Worm (Caenorhabditis elegans): ENCODE measurements around the gene npp-24.

Gene npp-24

DNA sequence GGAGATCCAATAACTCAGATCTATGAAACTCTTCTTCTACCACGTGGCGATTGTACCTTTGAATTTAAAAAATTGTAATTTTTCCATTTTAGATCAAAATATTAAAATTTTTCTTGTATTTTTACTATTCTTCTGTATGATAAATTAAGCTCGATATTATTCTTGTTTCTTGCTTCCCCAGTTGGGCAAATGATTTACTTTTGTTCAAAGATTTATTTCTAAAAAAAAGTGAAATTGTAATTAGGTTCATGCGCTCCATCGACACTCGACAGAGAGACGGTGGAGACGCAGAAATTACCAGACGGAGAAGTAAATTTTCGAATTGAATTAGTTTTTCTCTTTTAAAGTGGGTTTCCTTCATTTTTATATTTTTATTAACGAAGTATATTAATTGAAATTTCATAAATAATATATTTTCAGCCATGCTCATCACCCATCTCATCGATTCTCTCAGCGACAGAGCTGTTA, at the start of gene npp-24:
npp-24 (plus strand) TSS at position 51 of the 468 bp plus-strand sequence.
- TF ChIP-seq unc-62 (GFP tag; optimal IDR thresholded peaks at IDR 0.05), result no peak

DNA sequence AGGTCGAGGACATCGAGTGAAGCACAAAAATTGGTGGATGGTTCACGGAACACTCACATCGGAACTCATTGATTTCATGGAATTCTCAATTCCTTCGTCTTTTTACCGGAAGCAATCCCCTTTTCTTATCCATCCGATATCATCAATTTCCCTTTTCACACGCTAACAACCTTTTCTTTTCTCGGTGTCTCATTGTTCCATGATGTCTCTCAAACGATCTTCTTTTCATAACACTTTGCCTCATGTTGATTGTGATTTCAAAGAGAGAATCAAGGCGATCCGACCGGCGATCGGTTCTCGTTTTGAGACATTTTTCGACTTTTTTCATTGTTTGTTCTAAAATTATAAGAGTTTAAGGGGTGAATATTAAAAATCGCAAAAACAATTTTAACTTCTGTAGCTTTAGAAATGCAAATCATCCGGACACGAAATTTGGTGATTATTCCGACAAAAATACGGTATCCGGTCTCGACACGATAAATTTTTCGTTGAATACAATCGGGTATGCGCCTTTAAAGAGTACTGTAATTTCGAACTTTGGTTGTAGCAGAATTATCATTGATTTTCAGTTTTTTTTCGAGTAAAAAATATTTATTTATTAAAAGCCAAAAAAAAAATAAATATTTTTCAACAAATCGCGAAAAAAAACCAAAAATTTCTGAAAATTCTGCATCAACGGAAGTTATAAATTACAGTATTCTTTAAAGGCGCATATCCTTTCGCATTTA, 46.8 kb upstream of the npp-24 start:
- no peak for TF ChIP-seq unc-62 (GFP tag; optimal IDR thresholded peaks at IDR 0.05)

DNA sequence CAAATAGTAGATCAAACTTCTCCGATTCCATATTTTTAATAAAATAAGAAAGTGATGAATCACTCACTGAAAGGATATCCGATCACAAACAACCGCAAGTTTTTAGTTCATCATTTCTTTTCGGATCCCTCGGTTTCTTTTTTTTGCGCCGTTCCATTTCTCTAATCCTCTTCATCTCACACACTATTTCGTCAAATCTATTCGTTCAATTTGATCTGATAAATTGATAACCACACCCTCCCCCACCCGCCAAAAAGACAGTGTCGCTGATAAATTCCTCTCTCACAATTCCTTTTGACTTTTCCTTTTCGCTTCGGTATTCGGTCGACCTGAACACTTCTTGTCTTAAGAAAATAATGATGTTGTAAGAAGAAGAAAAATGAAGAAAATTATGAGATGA, 46.1 kb upstream of the npp-24 start:
- no peak for TF ChIP-seq unc-62 (GFP tag; optimal IDR thresholded peaks at IDR 0.05)

DNA sequence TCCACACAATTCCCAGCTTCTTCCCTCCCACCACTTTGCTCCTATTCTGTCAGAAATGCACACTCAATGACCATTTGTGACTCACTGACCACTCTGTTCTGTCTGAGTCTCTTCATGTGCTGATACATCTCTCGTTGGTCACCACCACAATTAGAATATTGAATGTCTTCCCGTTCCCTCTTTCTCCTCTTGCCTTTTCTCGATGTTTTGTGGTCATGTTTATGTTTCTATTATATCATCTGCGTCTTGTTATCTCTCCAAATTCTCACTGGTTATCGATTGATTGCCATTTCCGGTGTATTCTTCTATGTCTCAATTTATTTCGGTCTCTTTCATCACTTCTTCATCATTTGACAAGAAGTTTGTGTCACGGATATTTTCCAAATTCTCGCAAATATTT, 44.8 kb upstream of the npp-24 start:
- no peak for TF ChIP-seq unc-62 (GFP tag; optimal IDR thresholded peaks at IDR 0.05)

DNA sequence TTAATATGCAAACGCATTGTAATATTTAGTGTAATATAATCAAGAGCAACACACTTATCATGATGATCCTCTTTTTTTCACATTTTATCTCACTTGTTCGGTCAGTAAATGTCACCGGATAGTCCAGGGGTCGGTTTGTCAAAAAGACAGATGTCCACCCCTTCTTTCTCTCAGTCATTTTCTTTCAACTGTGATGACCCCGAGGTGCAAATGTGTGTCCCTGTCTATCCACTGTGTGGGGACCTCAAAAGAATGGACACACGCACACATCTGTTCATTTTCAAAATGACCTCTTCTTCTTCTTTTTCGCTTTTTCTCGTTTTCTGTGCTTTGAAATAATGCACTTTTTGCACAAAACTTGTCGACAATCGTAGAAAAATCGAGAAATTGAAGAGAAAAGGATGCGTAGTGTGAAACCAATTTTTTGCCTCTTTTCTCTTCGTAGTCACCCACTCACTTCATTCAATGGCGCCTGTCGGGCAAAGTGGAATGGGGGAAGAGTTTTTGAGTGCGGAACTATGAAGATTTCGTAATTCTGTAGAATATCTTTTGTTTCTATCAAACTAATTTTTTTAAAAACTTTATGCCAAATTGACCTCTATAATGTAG, 41.9 kb upstream of the npp-24 start:
- TF ChIP-seq unc-62 (GFP tag; optimal IDR thresholded peaks at IDR 0.05), result no peak

DNA sequence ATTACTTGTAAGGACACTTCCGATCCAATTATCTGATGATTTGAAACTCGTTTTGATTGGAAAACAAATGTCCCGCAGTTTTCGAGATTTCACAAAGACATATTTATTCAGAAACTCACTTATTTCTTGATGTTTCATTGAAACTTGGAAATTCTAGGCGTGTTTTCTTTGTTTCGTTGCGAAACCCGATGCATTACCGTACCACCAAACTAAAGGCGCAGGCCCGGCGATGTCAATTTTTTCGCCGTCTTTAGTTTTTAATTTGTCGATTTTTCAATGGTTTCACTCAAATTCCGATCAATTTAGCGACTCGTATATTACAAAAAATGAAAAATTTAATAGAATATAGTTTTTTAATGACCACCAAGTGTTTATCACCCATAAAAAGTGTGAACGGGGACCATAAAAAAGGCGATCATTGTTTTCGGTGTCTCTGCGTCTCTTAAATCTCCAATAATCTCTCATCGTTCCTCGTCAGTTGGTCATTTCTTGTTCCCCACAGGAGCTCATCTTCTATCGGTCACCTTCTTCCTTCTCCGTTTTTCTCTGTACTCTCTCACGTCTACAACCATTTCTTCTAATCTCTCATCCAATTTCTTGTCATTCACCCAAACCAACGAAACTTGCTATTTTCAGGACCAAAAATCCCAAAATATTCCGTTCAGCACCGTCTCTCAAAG, 39.8 kb upstream of the npp-24 start, which contains the start of gene clr-1:
clr-1 (plus strand) TSS at position 630 of the 680 bp plus-strand sequence.
- no peak for TF ChIP-seq unc-62 (GFP tag; optimal IDR thresholded peaks at IDR 0.05)

DNA sequence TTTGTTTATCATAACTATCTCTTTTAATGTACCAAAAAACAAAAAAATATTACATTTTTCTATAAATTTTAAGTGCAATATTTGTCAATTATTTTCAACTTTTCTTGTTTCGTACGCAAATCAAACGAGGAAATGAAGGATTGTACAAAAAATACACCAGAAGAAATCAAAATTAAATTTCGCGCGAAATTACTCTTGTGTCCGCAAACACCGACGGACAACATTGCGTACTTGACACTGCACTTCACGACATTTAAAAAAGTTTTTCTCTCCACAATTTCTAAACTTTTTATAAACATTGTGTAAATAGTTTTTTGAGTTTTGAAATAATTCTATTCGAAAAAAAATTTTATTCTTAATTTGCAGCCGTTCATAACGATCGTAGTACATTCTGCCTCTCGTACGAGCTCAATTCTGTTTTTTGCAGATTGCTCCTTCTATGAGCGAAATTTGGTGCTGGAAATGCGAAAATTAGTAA, 31.7 kb upstream of the npp-24 start, which contains the start of gene mrps-16:
mrps-16 (plus strand) TSS at position 428 of the 478 bp plus-strand sequence.
- TF ChIP-seq unc-62 (GFP tag; optimal IDR thresholded peaks at IDR 0.05), result no peak

DNA sequence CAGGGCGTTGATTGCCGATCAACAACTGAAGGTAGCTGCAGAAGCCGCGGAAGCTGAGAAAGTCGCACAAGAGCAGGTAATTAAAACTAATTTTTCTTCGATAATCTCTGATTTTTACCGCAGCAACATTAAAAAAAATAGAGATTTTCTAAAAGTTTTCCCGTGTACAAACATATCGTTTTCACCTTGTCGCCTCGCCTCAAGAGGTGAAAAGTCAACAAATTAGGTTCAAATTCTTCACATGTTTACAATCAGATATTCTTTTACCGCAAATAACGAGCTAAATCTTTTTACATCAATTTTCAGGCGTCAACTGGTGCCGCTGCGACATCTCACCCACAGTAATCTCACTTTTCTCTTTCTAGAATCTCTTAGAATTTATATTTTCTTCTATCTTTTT, 30.7 kb upstream of the npp-24 start, which contains the start of gene ilcr-2:
ilcr-2 (plus strand) TSS at position 301 of the 400 bp plus-strand sequence.
- no peak for TF ChIP-seq unc-62 (GFP tag; optimal IDR thresholded peaks at IDR 0.05)

DNA sequence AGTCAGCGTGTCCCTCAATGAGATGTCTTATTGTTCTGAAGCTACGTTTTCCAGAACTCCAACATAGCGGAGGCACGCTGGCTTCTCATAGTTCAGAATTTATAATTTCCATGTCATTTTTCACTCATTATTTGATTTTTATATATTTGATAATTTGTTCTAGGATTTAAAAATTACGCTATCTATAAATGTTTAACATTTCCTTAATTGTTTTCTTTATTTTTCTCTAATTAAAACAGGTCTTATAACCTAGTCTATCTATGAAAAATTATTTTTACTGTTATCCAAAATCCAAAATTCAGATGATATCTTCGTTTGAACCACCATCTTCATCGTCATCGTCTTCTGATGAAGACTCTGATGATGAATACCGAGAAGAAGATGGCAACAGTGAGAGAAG, 27.4 kb upstream of the npp-24 start, which contains the start of gene F56D1.1:
F56D1.1 (plus strand) TSS at position 301 of the 400 bp plus-strand sequence.
- no peak for TF ChIP-seq unc-62 (GFP tag; optimal IDR thresholded peaks at IDR 0.05)

DNA sequence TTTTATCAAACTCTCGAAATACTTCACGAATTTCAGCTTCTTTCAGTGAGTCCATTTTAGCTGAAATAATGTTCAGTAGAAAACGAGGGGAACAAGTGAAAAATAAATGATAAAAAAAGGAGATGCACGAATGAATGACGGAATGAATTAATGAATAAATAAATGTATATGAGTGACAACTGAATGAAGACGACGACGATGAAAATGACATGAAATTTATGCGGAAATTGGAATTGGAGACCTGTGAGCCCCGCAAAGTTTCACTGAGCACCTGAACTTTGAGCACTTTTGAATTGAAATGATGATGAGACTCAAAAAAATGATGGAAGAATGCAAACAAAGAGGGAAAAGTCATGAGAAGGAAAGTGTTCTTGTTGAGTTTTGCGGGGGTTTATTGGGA, 23.7 kb upstream of the npp-24 start, which contains the start of gene cal-8:
cal-8 (minus strand) TSS at position 60 of the 400 bp plus-strand sequence.
- TF ChIP-seq unc-62 (GFP tag; optimal IDR thresholded peaks at IDR 0.05), result no peak

DNA sequence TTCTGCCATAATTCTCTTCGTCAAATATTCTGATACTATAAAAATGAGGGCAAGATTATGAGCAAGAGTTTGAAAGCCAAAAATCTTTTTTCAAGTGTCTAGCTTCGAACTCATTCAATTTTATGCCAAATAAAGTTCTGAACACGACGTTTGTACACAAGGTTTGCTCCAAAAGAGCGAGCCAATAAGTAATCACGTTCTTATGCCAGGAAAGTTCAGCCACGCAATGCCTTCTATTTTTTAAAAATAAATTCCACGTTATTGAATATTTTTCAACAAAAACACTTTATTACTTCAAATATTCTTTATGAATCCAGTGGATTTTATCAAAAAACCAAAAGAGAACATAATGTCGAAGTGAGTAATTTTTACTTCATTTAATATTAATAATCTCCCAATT, 17.8 kb upstream of the npp-24 start, which contains the start of gene nep-5:
nep-5 (plus strand) TSS at position 301 of the 400 bp plus-strand sequence.
- TF ChIP-seq unc-62 (GFP tag; optimal IDR thresholded peaks at IDR 0.05), result no peak

DNA sequence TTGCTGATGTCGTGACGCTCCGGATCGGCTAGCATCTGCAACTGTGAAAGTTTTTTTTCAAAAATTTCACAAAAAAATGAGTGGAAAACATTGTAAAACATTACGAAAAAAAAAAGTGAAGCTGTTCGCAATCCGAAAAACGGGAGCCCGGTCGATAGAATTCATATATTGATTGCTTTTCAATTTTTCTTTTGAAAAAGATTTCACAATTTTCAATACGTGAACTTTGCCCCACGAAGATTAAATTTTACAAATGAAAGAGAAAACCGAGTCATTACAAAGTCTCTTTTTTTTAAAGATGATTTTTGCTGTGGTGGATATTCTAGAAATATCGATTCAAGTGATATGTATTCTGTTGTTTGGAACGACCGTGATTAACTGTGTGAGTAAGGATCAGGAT, 11.3 kb upstream of the npp-24 start, which contains the start of gene F12A10.6:
F12A10.6 (minus strand) TSS at position 101 of the 400 bp plus-strand sequence.
- no peak for TF ChIP-seq unc-62 (GFP tag; optimal IDR thresholded peaks at IDR 0.05)

DNA sequence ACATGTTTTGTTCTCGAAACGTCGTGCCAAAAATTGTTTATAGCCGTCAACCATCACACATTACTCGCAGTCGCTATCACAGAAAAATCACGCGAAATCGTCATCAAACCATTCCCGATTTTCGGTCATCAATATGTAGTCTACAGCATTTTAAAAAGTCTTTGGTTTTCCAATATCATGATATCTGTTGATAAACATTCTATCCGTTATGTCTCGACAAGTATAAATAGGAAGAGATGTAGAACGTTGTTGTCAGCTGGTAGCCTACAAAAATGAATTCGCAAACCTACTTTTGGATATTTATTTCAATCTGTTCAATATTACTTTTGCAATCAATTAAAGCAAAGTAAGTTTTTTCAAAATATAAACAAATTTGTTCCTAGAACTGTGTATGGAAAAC, 9.3 kb upstream of the npp-24 start, which contains the start of gene F12A10.1:
F12A10.1 (plus strand) TSS at position 166 of the 400 bp plus-strand sequence.
- TF ChIP-seq unc-62 (GFP tag; optimal IDR thresholded peaks at IDR 0.05), result no peak

DNA sequence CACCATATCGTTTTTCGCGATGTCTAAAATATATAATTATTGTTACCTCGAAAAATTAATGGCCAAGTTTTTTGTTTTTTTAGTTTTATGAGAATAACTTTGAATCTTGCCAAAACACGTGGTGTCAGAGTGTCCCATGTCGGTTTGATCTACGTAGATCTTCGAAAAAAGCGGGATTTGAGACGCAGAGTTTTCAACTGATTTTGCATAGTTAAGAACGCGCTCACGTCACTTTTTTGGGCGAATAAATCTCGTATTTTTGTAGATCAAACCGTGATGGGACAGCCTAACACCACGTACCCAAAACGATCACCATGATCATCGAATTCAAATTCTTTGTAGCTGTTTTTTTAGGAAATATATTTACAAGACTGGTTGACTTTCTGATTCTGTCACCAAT, 8.1 kb upstream of the npp-24 start:
- no peak for TF ChIP-seq unc-62 (GFP tag; optimal IDR thresholded peaks at IDR 0.05)

DNA sequence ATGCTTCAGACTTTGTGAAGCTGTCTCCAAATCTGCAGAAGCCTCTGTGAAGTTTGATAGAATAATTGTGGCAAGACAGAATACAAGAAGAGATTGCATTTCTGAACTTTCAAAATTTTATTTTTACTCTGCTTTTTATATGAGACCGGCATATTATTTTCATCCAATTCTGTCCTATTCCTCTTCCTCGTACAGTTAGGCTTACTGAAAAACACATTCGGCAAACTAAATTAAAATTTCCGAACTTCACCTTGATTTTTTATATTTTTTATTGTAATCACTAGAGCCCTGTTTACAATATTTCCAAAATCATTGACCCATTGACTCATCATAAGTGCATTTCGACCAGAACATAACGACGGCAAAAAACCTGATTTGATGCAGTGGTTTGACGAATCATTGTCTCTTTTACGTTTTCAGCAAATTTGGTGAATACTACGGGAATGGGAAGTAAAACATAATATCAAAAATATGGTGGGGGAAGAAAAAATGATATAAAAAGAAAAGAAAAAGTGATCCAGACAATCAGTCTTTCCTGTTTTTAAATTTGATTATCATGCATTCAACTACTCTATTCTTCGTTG, 7.4 kb upstream of the npp-24 start, which contains the start of the genes suex-1 and F12A10.9:
suex-1 (minus strand) TSS at position 101 of the 584 bp plus-strand sequence.
F12A10.9 (plus strand) TSS at position 534 of the 584 bp plus-strand sequence.
- no peak for TF ChIP-seq unc-62 (GFP tag; optimal IDR thresholded peaks at IDR 0.05)
